Worm (Caenorhabditis elegans) whole organism, early embryonic: ENCODE results near the gene F01G10.9.

Experiments
- B0310.2 ChIP-seq: sonication (generic microtip); optimal IDR thresholded peaks from 2 replicates; lab custom pipeline; 2016; ENCODE audit warnings: mild to moderate bottlenecking, missing genetic modification characterization, missing compliant biosample characterization
- F13C5.2 ChIP-seq: sonication (generic microtip); optimal IDR thresholded peaks from 2 replicates; lab custom pipeline; 2017; ENCODE audit warnings: mild to moderate bottlenecking, missing genetic modification characterization, inconsistent platforms, missing compliant biosample characterization
- aly-1 ChIP-seq: sonication (generic microtip); optimal IDR thresholded peaks from 2 replicates; lab custom pipeline; 2016; ENCODE audit warnings: missing genetic modification characterization, missing compliant biosample characterization
- ama-1 ChIP-seq: fragments of 150-350 bp; optimal IDR thresholded peaks from 2 replicates; lab custom pipeline; 2014
- ceh-13 ChIP-seq: fragments of 200-800 bp; sonication (Bioruptor generic); optimal IDR thresholded peaks from 2 replicates; lab custom pipeline; 2018; ENCODE audit warnings: mild to moderate bottlenecking, missing genetic modification characterization, missing compliant biosample characterization
- ceh-36 ChIP-seq: sonication (generic microtip); optimal IDR thresholded peaks from 2 replicates; lab custom pipeline; 2016; ENCODE audit warnings: missing genetic modification characterization, inconsistent platforms, missing compliant biosample characterization
- ets-7 ChIP-seq: sonication (generic microtip); optimal IDR thresholded peaks from 2 replicates; lab custom pipeline; 2016; ENCODE audit warnings: missing genotype, missing genetic modification characterization, missing compliant biosample characterization
- flt-1 ChIP-seq: fragments of 200-800 bp; sonication (Bioruptor generic); IDR thresholded peaks from 2 replicates; pipeline ENCODE4 v1.3.6; 2022; ENCODE audit warnings: missing genetic modification characterization, missing compliant biosample characterization
- hmbx-1 ChIP-seq: sonication (generic microtip); optimal IDR thresholded peaks from 2 replicates; lab custom pipeline; 2016; ENCODE audit warnings: mild to moderate bottlenecking, missing genetic modification characterization, missing compliant biosample characterization
- hmg-4 ChIP-seq: fragments of 200-800 bp; sonication (Bioruptor generic); optimal IDR thresholded peaks from 2 replicates; lab custom pipeline; 2018; ENCODE audit warnings: mild to moderate bottlenecking, missing genetic modification characterization, missing compliant biosample characterization
- hnd-1 ChIP-seq: sonication (generic microtip); optimal IDR thresholded peaks from 2 replicates; lab custom pipeline; 2016; ENCODE audit warnings: missing genetic modification characterization, missing compliant biosample characterization
- pes-1 ChIP-seq: fragments of 200-800 bp; sonication (Bioruptor generic); IDR thresholded peaks from 2 replicates; pipeline ENCODE4 v1.3.6; 2022; ENCODE audit warnings: missing genetic modification reagents, missing genetic modification characterization, missing compliant biosample characterization
- scrt-1 ChIP-seq: fragments of 200-800 bp; sonication (Bioruptor generic); IDR thresholded peaks from 2 replicates; pipeline ENCODE4 v1.3.6; 2022; ENCODE audit warnings: missing genetic modification characterization, missing compliant biosample characterization
- sea-1 ChIP-seq: fragments of 200-800 bp; sonication (Bioruptor generic); conservative IDR thresholded peaks from 2 replicates; pipeline ENCODE4 v1.3.6; 2022; ENCODE audit warnings: missing genetic modification characterization, missing compliant biosample characterization
- tbx-11 ChIP-seq: fragments of 200-800 bp; sonication (Bioruptor generic); IDR thresholded peaks from 2 replicates; pipeline ENCODE4 v1.3.6; 2022; ENCODE audit warnings: missing genetic modification characterization, missing compliant biosample characterization
- tbx-37 ChIP-seq: fragments of 200-800 bp; sonication (Bioruptor generic); conservative IDR thresholded peaks from 2 replicates; pipeline ENCODE4 v1.3.6; 2022; ENCODE audit warnings: missing genetic modification reagents, missing genetic modification characterization, missing compliant biosample characterization
- tra-4 ChIP-seq: sonication (generic microtip); optimal IDR thresholded peaks from 2 replicates; lab custom pipeline; 2017; ENCODE audit warnings: missing genetic modification characterization, missing compliant biosample characterization

Gene F01G10.9

ce11 chrIV:10251261-10251660, 8.2 kb downstream of the F01G10.9 start:
- TF ChIP-seq scrt-1 (GFP tag; lab: Robert Waterston, UW), result no peak
- TF ChIP-seq ceh-13 (GFP tag; lab: Kevin White, UChicago), result no peak
- no peak for TF ChIP-seq hmg-4 (GFP tag; lab: Kevin White, UChicago)
- TF ChIP-seq ets-7, result no peak
- no peak for TF ChIP-seq pes-1 (GFP tag; lab: Robert Waterston, UW)
- no peak for TF ChIP-seq F13C5.2 (tag; lab: Kevin White, UChicago)
- TF ChIP-seq ceh-36 (tag; lab: Kevin White, UChicago), result no peak
- TF ChIP-seq hmbx-1 (tag; lab: Kevin White, UChicago), result no peak
- no peak for TF ChIP-seq tbx-11 (GFP tag; lab: Robert Waterston, UW)
- no peak for TF ChIP-seq flt-1 (GFP tag; lab: Robert Waterston, UW)
- no peak for TF ChIP-seq aly-1 (tag; lab: Kevin White, UChicago)

- TF ChIP-seq ceh-13 (GFP tag; lab: Kevin White, UChicago), result no peak
- no peak for TF ChIP-seq aly-1 (tag; lab: Kevin White, UChicago)
- TF ChIP-seq hmbx-1 (tag; lab: Kevin White, UChicago), result no peak
- TF ChIP-seq ama-1 (lab: Kevin White, UChicago), result no peak
- TF ChIP-seq B0310.2 (tag; lab: Kevin White, UChicago), result no peak
- TF ChIP-seq sea-1 (GFP tag; lab: Robert Waterston, UW), result no peak
- TF ChIP-seq tra-4 (tag; lab: Kevin White, UChicago), result no peak
- no peak for TF ChIP-seq tbx-37 (GFP tag; lab: Robert Waterston, UW)
- TF ChIP-seq flt-1 (GFP tag; lab: Robert Waterston, UW), result no peak
These were observed 8.8 kb downstream of the F01G10.9 start, which contains the start of gene daf-14 for ce11 chrIV:10250577-10251075. Gene daf-14 (plus strand): TSS chrIV:10250627.

ce11 chrIV:10245666-10246210, 13.7 kb downstream of the F01G10.9 start, which contains the start of gene F01G10.10:
Gene F01G10.10 (plus strand): TSS chrIV:10246160.
- TF ChIP-seq pes-1 (GFP tag; lab: Robert Waterston, UW) (no peak), flt-1 (GFP tag; lab: Robert Waterston, UW) (no peak), ama-1 (lab: Kevin White, UChicago) (no peak), B0310.2 (tag; lab: Kevin White, UChicago) (no peak), tbx-37 (GFP tag; lab: Robert Waterston, UW) (no peak), F13C5.2 (tag; lab: Kevin White, UChicago) (no peak), ceh-13 (GFP tag; lab: Kevin White, UChicago) (no peak), hmbx-1 (tag; lab: Kevin White, UChicago) (no peak), scrt-1 (GFP tag; lab: Robert Waterston, UW) (no peak), sea-1 (GFP tag; lab: Robert Waterston, UW) (no peak), ceh-36 (tag; lab: Kevin White, UChicago) (no peak), hmg-4 (GFP tag; lab: Kevin White, UChicago) (no peak), ets-7 (no peak), tra-4 (tag; lab: Kevin White, UChicago) (no peak)

- TF ChIP-seq tra-4 (tag; lab: Kevin White, UChicago) (no peak), ets-7 (no peak), F13C5.2 (tag; lab: Kevin White, UChicago) (no peak), B0310.2 (tag; lab: Kevin White, UChicago) (no peak), pes-1 (GFP tag; lab: Robert Waterston, UW) (no peak), ceh-36 (tag; lab: Kevin White, UChicago) (no peak), hmbx-1 (tag; lab: Kevin White, UChicago) (no peak), ceh-13 (GFP tag; lab: Kevin White, UChicago) (no peak), tbx-37 (GFP tag; lab: Robert Waterston, UW) (no peak), scrt-1 (GFP tag; lab: Robert Waterston, UW) (no peak), tbx-11 (GFP tag; lab: Robert Waterston, UW) (no peak), hnd-1 (tag; lab: Kevin White, UChicago) (no peak)
These were observed 16.2 kb downstream of the F01G10.9 start, which contains the start of gene tkt-1 for ce11 chrIV:10243276-10243675. Gene tkt-1 (plus strand): TSS chrIV:10243612.

- no peak for TF ChIP-seq hmbx-1 (tag; lab: Kevin White, UChicago)
- TF ChIP-seq scrt-1 (GFP tag; lab: Robert Waterston, UW), result no peak
- no peak for TF ChIP-seq tbx-37 (GFP tag; lab: Robert Waterston, UW)
- TF ChIP-seq tra-4 (tag; lab: Kevin White, UChicago), result no peak
- no peak for TF ChIP-seq tbx-11 (GFP tag; lab: Robert Waterston, UW)
- no peak for TF ChIP-seq pes-1 (GFP tag; lab: Robert Waterston, UW)
- no peak for TF ChIP-seq B0310.2 (tag; lab: Kevin White, UChicago)
- no peak for TF ChIP-seq ceh-13 (GFP tag; lab: Kevin White, UChicago)
These were observed 16.9 kb downstream of the F01G10.9 start for ce11 chrIV:10242458-10243123.

- TF ChIP-seq tbx-11 (GFP tag; lab: Robert Waterston, UW) (no peak), flt-1 (GFP tag; lab: Robert Waterston, UW) (no peak), ama-1 (lab: Kevin White, UChicago) (no peak), hmbx-1 (tag; lab: Kevin White, UChicago) (no peak), F13C5.2 (tag; lab: Kevin White, UChicago) (no peak), ceh-36 (tag; lab: Kevin White, UChicago) (no peak), tbx-37 (GFP tag; lab: Robert Waterston, UW) (no peak), hnd-1 (tag; lab: Kevin White, UChicago) (no peak), pes-1 (GFP tag; lab: Robert Waterston, UW) (no peak), ets-7 (no peak), aly-1 (tag; lab: Kevin White, UChicago) (no peak), tra-4 (tag; lab: Kevin White, UChicago) (no peak), ceh-13 (GFP tag; lab: Kevin White, UChicago) (no peak), B0310.2 (tag; lab: Kevin White, UChicago) (no peak), sea-1 (GFP tag; lab: Robert Waterston, UW) (no peak), hmg-4 (GFP tag; lab: Kevin White, UChicago) (no peak), scrt-1 (GFP tag; lab: Robert Waterston, UW) (no peak)
These were observed 17.8 kb downstream of the F01G10.9 start, which contains the start of gene lipl-7 for ce11 chrIV:10241659-10242058. Gene lipl-7 (minus strand): TSS chrIV:10241823.
